Worm (Caenorhabditis elegans): ENCODE results near the gene F38H12.5.

The F38H12.5 gene

ce11 chrV:4127435-4127834 lies 44.6 kb upstream of the F38H12.5 start, which contains the start of gene T05B4.13:
Gene T05B4.13 (minus strand): TSS chrV:4127535.
- no peak for TF ChIP-seq unc-62 (GFP tag; optimal IDR thresholded peaks at IDR 0.05)
- no peak for TF ChIP-seq jun-1 (tag; optimal IDR thresholded peaks at IDR 0.05)
- TF ChIP-seq zag-1 (tag; optimal IDR thresholded peaks at IDR 0.05): no peak
- no peak for TF ChIP-seq nhr-43 (tag; optimal IDR thresholded peaks at IDR 0.05; ENCODE audit: poor library complexity, severe bottlenecking)
- TF ChIP-seq nhr-23 (tag; optimal IDR thresholded peaks at IDR 0.05): no peak
- no peak for TF ChIP-seq ztf-4 (tag; optimal IDR thresholded peaks at IDR 0.05)
- no peak for TF ChIP-seq ztf-11 (tag; optimal IDR thresholded peaks at IDR 0.05)

ce11 chrV:4125552-4126084 lies 42.8 kb upstream of the F38H12.5 start, which contains the start of gene T05B4.12:
Gene T05B4.12 (minus strand): TSS chrV:4126034.
- TF ChIP-seq lin-39 (tag; optimal IDR thresholded peaks at IDR 0.05) (no peak), sea-2 (GFP tag; optimal IDR thresholded peaks at IDR 0.05) (no peak), nhr-11 (tag; optimal IDR thresholded peaks at IDR 0.05) (no peak), egl-5 (tag; optimal IDR thresholded peaks at IDR 0.05) (no peak), nhr-77 (tag; optimal IDR thresholded peaks at IDR 0.05) (no peak), lsy-12 (tag; optimal IDR thresholded peaks at IDR 0.05) (no peak), ztf-4 (tag; optimal IDR thresholded peaks at IDR 0.05) (no peak), nhr-43 (tag; optimal IDR thresholded peaks at IDR 0.05; ENCODE audit: poor library complexity, severe bottlenecking) (no peak), elt-1 (tag; optimal IDR thresholded peaks at IDR 0.05) (no peak), lin-15B (tag; optimal IDR thresholded peaks at IDR 0.05) (no peak), mdl-1 (tag; optimal IDR thresholded peaks at IDR 0.05) (no peak), tbx-2 (tag; optimal IDR thresholded peaks at IDR 0.05) (no peak), egl-27 (tag; optimal IDR thresholded peaks at IDR 0.05) (no peak), skn-1 (tag; optimal IDR thresholded peaks at IDR 0.05) (no peak), ceh-28 (tag; optimal IDR thresholded peaks at IDR 0.05) (no peak), hmg-11 (tag; optimal IDR thresholded peaks at IDR 0.05) (no peak), unc-39 (tag; optimal IDR thresholded peaks at IDR 0.05) (no peak), ztf-11 (tag; optimal IDR thresholded peaks at IDR 0.05) (no peak), pqm-1 (tag; optimal IDR thresholded peaks at IDR 0.05) (no peak)

- TF ChIP-seq lin-39 (tag; optimal IDR thresholded peaks at IDR 0.05): no peak
Observed at ce11 chrV:4122415-4122814, 39.6 kb upstream of the F38H12.5 start, which contains the start of gene phat-5. Gene phat-5 (minus strand): TSS chrV:4122515.

- TF ChIP-seq hmg-11 (tag; optimal IDR thresholded peaks at IDR 0.05) (no peak), nhr-23 (tag; optimal IDR thresholded peaks at IDR 0.05) (no peak), nhr-237 (tag; optimal IDR thresholded peaks at IDR 0.05) (no peak), nhr-76 (tag; optimal IDR thresholded peaks at IDR 0.05) (no peak), fkh-2 (tag; optimal IDR thresholded peaks at IDR 0.05) (no peak), elt-3 (tag; optimal IDR thresholded peaks at IDR 0.05) (no peak), eor-1 (tag; optimal IDR thresholded peaks at IDR 0.05) (no peak), ama-1 (optimal IDR thresholded peaks at IDR 0.05) (no peak), fos-1 (tag; optimal IDR thresholded peaks at IDR 0.05) (no peak), pha-4 (tag; optimal IDR thresholded peaks at IDR 0.05) (no peak), nhr-25 (tag; optimal IDR thresholded peaks at IDR 0.05) (no peak), ceh-28 (tag; optimal IDR thresholded peaks at IDR 0.05) (no peak), sea-2 (GFP tag; optimal IDR thresholded peaks at IDR 0.05) (no peak), jun-1 (tag; optimal IDR thresholded peaks at IDR 0.05) (no peak)
Observed at ce11 chrV:4120629-4121028, 37.8 kb upstream of the F38H12.5 start, which contains the start of gene T05B4.10. Gene T05B4.10 (minus strand): TSS chrV:4120729.

- TF ChIP-seq mdl-1 (tag; optimal IDR thresholded peaks at IDR 0.05) (no peak), ceh-16 (tag; optimal IDR thresholded peaks at IDR 0.05) (no peak), elt-1 (tag; optimal IDR thresholded peaks at IDR 0.05) (no peak), ama-1 (optimal IDR thresholded peaks at IDR 0.05) (no peak), zag-1 (tag; optimal IDR thresholded peaks at IDR 0.05) (no peak), ceh-9 (tag; optimal IDR thresholded peaks at IDR 0.05) (no peak), nhr-28 (tag; optimal IDR thresholded peaks at IDR 0.05) (no peak), egl-27 (tag; optimal IDR thresholded peaks at IDR 0.05) (no peak), nfya-1 (tag; optimal IDR thresholded peaks at IDR 0.05; ENCODE audit: insufficient read depth) (no peak), pqm-1 (tag; optimal IDR thresholded peaks at IDR 0.05) (no peak), nhr-67 (tag; optimal IDR thresholded peaks at IDR 0.05) (no peak), ztf-11 (tag; optimal IDR thresholded peaks at IDR 0.05) (no peak), skn-1 (tag; optimal IDR thresholded peaks at IDR 0.05) (no peak), mml-1 (tag; optimal IDR thresholded peaks at IDR 0.05) (no peak), jun-1 (tag; optimal IDR thresholded peaks at IDR 0.05) (no peak), lin-15B (tag; optimal IDR thresholded peaks at IDR 0.05) (no peak), aly-2 (tag; optimal IDR thresholded peaks at IDR 0.05) (no peak)
Observed at ce11 chrV:4118332-4118731, 35.5 kb upstream of the F38H12.5 start, which contains the start of gene T05B4.9. Gene T05B4.9 (minus strand): TSS chrV:4118432.
